Worm (Caenorhabditis elegans) whole organism, young adult: ENCODE measurements around the gene F35A5.2.

ENCODE experiments used
- Y67H2A.10 ChIP-seq: fragments of 200-800 bp; sonication (Bioruptor generic); conservative IDR thresholded peaks from 2 replicates; pipeline ENCODE4 v1.3.6; 2022; ENCODE audit warnings: missing genetic modification reagents, missing genetic modification characterization, missing compliant biosample characterization
- ceh-100 ChIP-seq: fragments of 200-800 bp; sonication (Bioruptor generic); IDR thresholded peaks from 2 replicates; pipeline ENCODE4 v1.3.6; 2022; ENCODE audit warnings: missing genetic modification reagents, missing genetic modification characterization, missing compliant biosample characterization
- ceh-40 ChIP-seq: fragments of 200-800 bp; sonication (Bioruptor generic); IDR thresholded peaks from 2 replicates; pipeline ENCODE4 v1.3.6; 2022; ENCODE audit warnings: missing genetic modification characterization, missing compliant biosample characterization
- chd-7 ChIP-seq: sonication (generic microtip); optimal IDR thresholded peaks from 2 replicates; lab custom pipeline; 2016; ENCODE audit warnings: mild to moderate bottlenecking, missing genetic modification characterization, moderate library complexity, missing compliant biosample characterization
- fkh-3 ChIP-seq: sonication (generic microtip); optimal IDR thresholded peaks from 2 replicates; lab custom pipeline; 2016; ENCODE audit warnings: mild to moderate bottlenecking, missing genetic modification characterization, missing compliant biosample characterization
- madf-10 ChIP-seq: sonication (generic microtip); optimal IDR thresholded peaks from 2 replicates; lab custom pipeline; 2016; ENCODE audit warnings: mild to moderate bottlenecking, missing genetic modification characterization, missing compliant biosample characterization
- nfyb-1 ChIP-seq: fragments of 200-800 bp; sonication (Bioruptor generic); IDR thresholded peaks from 2 replicates; pipeline ENCODE4 v1.3.6; 2022; ENCODE audit warnings: missing genetic modification reagents, missing genetic modification characterization, missing compliant biosample characterization
- pbrm-1 ChIP-seq: fragments of 200-800 bp; sonication (Bioruptor generic); IDR thresholded peaks from 2 replicates; pipeline ENCODE4 v1.3.6; 2022; ENCODE audit warnings: missing genetic modification reagents, missing genetic modification characterization, missing compliant biosample characterization
- ztf-25 ChIP-seq: fragments of 200-800 bp; sonication (Bioruptor generic); IDR thresholded peaks from 2 replicates; pipeline ENCODE4 v1.3.6; 2022; ENCODE audit warnings: missing genetic modification reagents, missing genetic modification characterization, missing compliant biosample characterization
- ztf-3 ChIP-seq: fragments of 200-800 bp; sonication (Bioruptor generic); optimal IDR thresholded peaks from 2 replicates; lab custom pipeline; 2018; ENCODE audit warnings: mild to moderate bottlenecking, missing genetic modification characterization, missing compliant biosample characterization

DNA sequence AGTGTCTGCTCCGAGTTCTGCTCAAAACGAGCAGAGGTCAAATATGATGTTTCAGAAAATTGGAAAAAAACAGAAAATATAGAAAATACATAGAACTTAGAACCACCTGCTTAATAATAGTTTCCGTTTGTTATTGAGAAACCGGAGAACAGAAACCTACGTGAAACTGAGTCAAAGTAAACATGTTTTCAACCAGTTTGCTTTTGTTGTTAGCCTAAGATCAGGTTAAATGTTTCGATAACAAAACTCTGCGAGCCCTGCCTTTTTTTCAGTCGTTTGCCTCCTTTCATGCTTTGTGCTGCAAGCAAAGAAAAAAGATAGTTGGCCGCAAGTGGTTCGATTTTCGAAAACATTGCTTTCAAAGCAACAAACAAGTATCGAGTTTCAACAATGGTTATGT is 25.9 kb downstream of the F35A5.2 start:
- TF ChIP-seq pbrm-1, result no peak
- TF ChIP-seq fkh-3 (tag; lab: Kevin White, UChicago), result no peak
- TF ChIP-seq madf-10 (tag; lab: Kevin White, UChicago), result no peak
- no peak for TF ChIP-seq ztf-25
- no peak for TF ChIP-seq ztf-3 (GFP tag; lab: Kevin White, UChicago)
- no peak for TF ChIP-seq nfyb-1 (GFP tag; lab: Robert Waterston, UW)
- no peak for TF ChIP-seq ceh-100 (GFP tag; lab: Robert Waterston, UW)
- TF ChIP-seq chd-7 (tag; lab: Kevin White, UChicago), result no peak
- TF ChIP-seq ceh-40 (GFP tag; lab: Robert Waterston, UW), result no peak
- TF ChIP-seq Y67H2A.10 (GFP tag; lab: Robert Waterston, UW), result no peak
